Worm (Caenorhabditis elegans) whole organism, L2 larva: ENCODE data around the gene R10E12.2.

Experiments
- C34F6.9 ChIP-seq: fragments of 150-350 bp; optimal IDR thresholded peaks from 2 replicates; lab custom pipeline; 2014; ENCODE audit warnings: missing biosample characterization, missing genetic modification characterization
- F13H6.1 ChIP-seq: sonication (generic microtip); optimal IDR thresholded peaks from 2 replicates; lab custom pipeline; 2016; ENCODE audit warnings: missing genetic modification characterization, missing compliant biosample characterization
- R02D3.7 ChIP-seq: fragments of 150-350 bp; optimal IDR thresholded peaks from 2 replicates; lab custom pipeline; 2014; ENCODE audit warnings: missing biosample characterization, missing genetic modification characterization
- blmp-1 ChIP-seq: sonication (generic microtip); optimal IDR thresholded peaks from 2 replicates; lab custom pipeline; 2017; ENCODE audit warnings: missing genetic modification characterization, mild to moderate bottlenecking, missing compliant biosample characterization, antibody characterized with exemption, moderate library complexity; ENCODE audit not compliant: insufficient read depth
- ceh-82 ChIP-seq: fragments of 150-350 bp; optimal IDR thresholded peaks from 2 replicates; lab custom pipeline; 2014; ENCODE audit warnings: missing biosample characterization, missing genetic modification characterization
- elt-3 ChIP-seq: sonication (generic microtip); optimal IDR thresholded peaks from 2 replicates; lab custom pipeline; 2017; ENCODE audit warnings: missing biosample characterization, missing genetic modification characterization
- nhr-11 ChIP-seq: fragments of 150-350 bp; optimal IDR thresholded peaks from 2 replicates; lab custom pipeline; 2014; ENCODE audit warnings: missing biosample characterization, missing genetic modification characterization
- nhr-12 ChIP-seq: fragments of 150-350 bp; optimal IDR thresholded peaks from 2 replicates; lab custom pipeline; 2014; ENCODE audit warnings: missing biosample characterization, missing genetic modification characterization
- nhr-237 ChIP-seq: fragments of 150-350 bp; optimal IDR thresholded peaks from 2 replicates; lab custom pipeline; 2014; ENCODE audit warnings: missing biosample characterization, missing genetic modification characterization
- nhr-25 ChIP-seq: fragments of 150-350 bp; sonication (generic microtip); optimal IDR thresholded peaks from 3 replicates; lab custom pipeline; 2014; ENCODE audit warnings: missing biosample characterization, missing genetic modification characterization
- peb-1 ChIP-seq: fragments of 150-350 bp; optimal IDR thresholded peaks from 2 replicates; lab custom pipeline; 2014; ENCODE audit warnings: missing biosample characterization, missing genetic modification characterization
- snpc-4 ChIP-seq: fragments of 150-350 bp; optimal IDR thresholded peaks from 2 replicates; lab custom pipeline; 2014; ENCODE audit warnings: missing biosample characterization, missing genetic modification characterization
- unc-39 ChIP-seq: fragments of 150-350 bp; optimal IDR thresholded peaks from 2 replicates; lab custom pipeline; 2014; ENCODE audit warnings: missing biosample characterization, missing genetic modification characterization
- unc-62 ChIP-seq: fragments of 150-350 bp; optimal IDR thresholded peaks from 2 replicates; lab custom pipeline; 2014; ENCODE audit warnings: missing biosample characterization, missing genetic modification reagents, missing genetic modification characterization

- TF ChIP-seq nhr-12 (tag; lab: Kevin White, UChicago) (no peak), ceh-82 (no peak), C34F6.9 (tag; lab: Kevin White, UChicago) (no peak), peb-1 (no peak), nhr-25 (no peak), blmp-1 (no peak), unc-39 (tag; lab: Kevin White, UChicago) (no peak), unc-62 (no peak), nhr-11 (tag; lab: Kevin White, UChicago) (no peak), elt-3 (tag; lab: Kevin White, UChicago) (no peak), F13H6.1 (no peak), R02D3.7 (no peak), snpc-4 (tag; lab: Kevin White, UChicago) (no peak), nhr-237 (tag; lab: Kevin White, UChicago) (no peak)
These were observed 21.8 kb downstream of the R10E12.2 start, which contains the start of gene K03H1.11 for ce11 chrIII:9951864-9952263.
